Fruit fly (Drosophila melanogaster) whole organism, embryonic: Measurements from ENCODE around the gene rut.
A peak's percentile ranks its signal among the peaks of the same experiment; 100 is the strongest.

Experiments
- Abd-B ChIP-seq: fragments of 200-800 bp; sonication (Bioruptor generic); optimal IDR thresholded peaks from 2 replicates; lab custom pipeline; 2018; ENCODE audit warnings: missing biosample characterization, mild to moderate bottlenecking, missing genetic modification characterization, moderate library complexity
- Aef1 ChIP-seq: fragments of 200-800 bp; sonication (Bioruptor generic); IDR thresholded peaks from 3 replicates; pipeline ENCODE4 v1.3.6; 2022; ENCODE audit warnings: missing biosample characterization, missing genetic modification characterization
- BEAF-32 ChIP-seq: fragments of 200-800 bp; sonication (Bioruptor generic); optimal IDR thresholded peaks from 3 replicates; lab custom pipeline; 2017; ENCODE audit warnings: missing biosample characterization, missing genetic modification characterization, mild to moderate bottlenecking, moderate library complexity, missing genetic modification reagents
- BtbVII ChIP-seq: fragments of 200-800 bp; sonication (Bioruptor generic); optimal IDR thresholded peaks from 3 replicates; lab custom pipeline; 2017; ENCODE audit warnings: missing biosample characterization, mild to moderate bottlenecking, missing genetic modification characterization
- Bteb2 ChIP-seq: fragments of 200-800 bp; sonication (Bioruptor generic); optimal IDR thresholded peaks from 2 replicates; lab custom pipeline; 2016; ENCODE audit warnings: missing biosample characterization, missing genetic modification characterization
- CG10274 ChIP-seq: fragments of 200-800 bp; sonication (Bioruptor generic); optimal IDR thresholded peaks from 3 replicates; lab custom pipeline; 2017; ENCODE audit warnings: missing biosample characterization, mild to moderate bottlenecking, missing genetic modification characterization
- CG11723 ChIP-seq: fragments of 200-800 bp; sonication (Bioruptor generic); optimal IDR thresholded peaks from 2 replicates; lab custom pipeline; 2017; ENCODE audit warnings: missing biosample characterization, mild to moderate bottlenecking, missing genetic modification characterization
- CG12391 ChIP-seq: fragments of 200-800 bp; sonication (Bioruptor generic); optimal IDR thresholded peaks from 3 replicates; lab custom pipeline; 2018; ENCODE audit warnings: missing biosample characterization, mild to moderate bottlenecking, missing genetic modification characterization, moderate library complexity
- CG12659 ChIP-seq: fragments of 200-800 bp; sonication (Bioruptor generic); optimal IDR thresholded peaks from 3 replicates; lab custom pipeline; 2017; ENCODE audit warnings: mild to moderate bottlenecking, missing biosample characterization, missing genetic modification reagents, missing genetic modification characterization
- CG17186 ChIP-seq: fragments of 200-800 bp; sonication (Bioruptor generic); optimal IDR thresholded peaks from 3 replicates; lab custom pipeline; 2017; ENCODE audit warnings: missing biosample characterization, missing genetic modification reagents, missing genetic modification characterization
- CG17385 ChIP-seq: fragments of 200-800 bp; sonication (Bioruptor generic); optimal IDR thresholded peaks from 3 replicates; lab custom pipeline; 2018; ENCODE audit warnings: missing biosample characterization, mild to moderate bottlenecking, missing genetic modification characterization
- CG18619 ChIP-seq: fragments of 200-800 bp; sonication (Bioruptor generic); optimal IDR thresholded peaks from 3 replicates; lab custom pipeline; 2017; ENCODE audit warnings: missing biosample characterization, mild to moderate bottlenecking, missing genetic modification characterization
- CG31224 ChIP-seq: fragments of 200-800 bp; sonication (Bioruptor generic); IDR thresholded peaks from 2 replicates; pipeline ENCODE4 v1.3.6; 2022; ENCODE audit warnings: missing biosample characterization, missing genetic modification characterization
- CG34422 ChIP-seq: fragments of 200-800 bp; sonication (Bioruptor generic); IDR thresholded peaks from 3 replicates; pipeline ENCODE4 v1.3.6; 2022; ENCODE audit warnings: missing biosample characterization, missing genetic modification characterization
- CG42726 ChIP-seq: fragments of 200-800 bp; sonication (Bioruptor generic); IDR thresholded peaks from 2 replicates; pipeline ENCODE4 v1.3.6; 2022; ENCODE audit warnings: missing biosample characterization, missing genetic modification characterization; ENCODE audit not compliant: partially characterized antibody
- CG4424 ChIP-seq: fragments of 200-800 bp; sonication (Bioruptor generic); optimal IDR thresholded peaks from 3 replicates; lab custom pipeline; 2016; ENCODE audit warnings: missing biosample characterization, missing genetic modification characterization
- CG4707 ChIP-seq: fragments of 200-800 bp; sonication (Bioruptor generic); optimal IDR thresholded peaks from 2 replicates; lab custom pipeline; 2018; ENCODE audit warnings: missing biosample characterization, mild to moderate bottlenecking, missing genetic modification characterization, moderate library complexity
- CG4820 ChIP-seq: fragments of 200-800 bp; sonication (Bioruptor generic); optimal IDR thresholded peaks from 3 replicates; lab custom pipeline; 2016; ENCODE audit warnings: missing biosample characterization, missing genetic modification characterization
- CG6683 ChIP-seq: fragments of 200-800 bp; sonication (Bioruptor generic); optimal IDR thresholded peaks from 2 replicates; lab custom pipeline; 2017; ENCODE audit warnings: missing biosample characterization, mild to moderate bottlenecking, missing genetic modification characterization, missing genetic modification reagents
- CG8089 ChIP-seq: fragments of 200-800 bp; sonication (Bioruptor generic); optimal IDR thresholded peaks from 3 replicates; lab custom pipeline; 2016; ENCODE audit warnings: missing biosample characterization, missing genetic modification characterization
- CG8924 ChIP-seq: fragments of 200-800 bp; optimal IDR thresholded peaks from 3 replicates; lab custom pipeline; 2019; ENCODE audit warnings: missing biosample characterization, mild to moderate bottlenecking, missing genetic modification characterization, moderate library complexity
- D19A ChIP-seq: fragments of 200-800 bp; optimal IDR thresholded peaks from 3 replicates; lab custom pipeline; 2019; ENCODE audit warnings: missing biosample characterization, mild to moderate bottlenecking, missing genetic modification characterization, moderate library complexity
- D19B ChIP-seq: fragments of 200-800 bp; sonication (Bioruptor generic); optimal IDR thresholded peaks from 2 replicates; lab custom pipeline; 2017; ENCODE audit warnings: missing biosample characterization, mild to moderate bottlenecking, missing genetic modification characterization
- Eip74EF ChIP-seq, 2 experiments: fragments of 200-800 bp in 1 of 2; fragments of >200 bp in 1 of 2; sonication (Bioruptor generic) in 1 of 2; optimal IDR thresholded peaks; 2 replicates each; lab custom pipeline; 2017 to 2019; ENCODE audit warnings: missing biosample characterization in 2 of 2, missing genetic modification characterization in 2 of 2, mild to moderate bottlenecking in 1 of 2, moderate library complexity in 1 of 2
- Gsc ChIP-seq: fragments of 200-800 bp; sonication (Bioruptor generic); IDR thresholded peaks from 2 replicates; pipeline ENCODE4 v1.3.6; 2022; ENCODE audit warnings: missing biosample characterization, missing genetic modification characterization
- Hmx ChIP-seq: fragments of 200-800 bp; sonication (Bioruptor generic); optimal IDR thresholded peaks from 2 replicates; lab custom pipeline; 2016; ENCODE audit warnings: missing biosample characterization, missing genetic modification characterization
- Hr51 ChIP-seq, 2 experiments: fragments of 200-800 bp; sonication (Bioruptor generic); optimal IDR thresholded peaks; 2 replicates in 1 of 2; 3 replicates in 1 of 2; lab custom pipeline; 2016 to 2018; ENCODE audit warnings: missing biosample characterization in 2 of 2, missing genetic modification characterization in 2 of 2, mild to moderate bottlenecking in 1 of 2, moderate library complexity in 1 of 2
- Sox102F ChIP-seq: fragments of 200-800 bp; sonication (Bioruptor generic); optimal IDR thresholded peaks from 2 replicates; lab custom pipeline; 2018; ENCODE audit warnings: missing biosample characterization, mild to moderate bottlenecking, missing genetic modification characterization, moderate library complexity
- Spps ChIP-seq: fragments of 200-800 bp; sonication (Bioruptor generic); optimal IDR thresholded peaks from 2 replicates; lab custom pipeline; 2018; ENCODE audit warnings: missing biosample characterization, mild to moderate bottlenecking, missing genetic modification characterization
- Taf1 ChIP-seq: fragments of 200-800 bp; sonication (Bioruptor generic); IDR thresholded peaks from 2 replicates; pipeline ENCODE4 v1.3.6; 2022; ENCODE audit warnings: missing biosample characterization, missing genetic modification characterization
- ac ChIP-seq: fragments of 200-800 bp; sonication (Bioruptor generic); optimal IDR thresholded peaks from 3 replicates; lab custom pipeline; 2017; ENCODE audit warnings: missing biosample characterization, mild to moderate bottlenecking, missing genetic modification characterization
- ap ChIP-seq: fragments of 200-800 bp; sonication (Bioruptor generic); IDR thresholded peaks from 2 replicates; pipeline ENCODE4 v1.3.6; 2022; ENCODE audit warnings: missing biosample characterization, missing genetic modification characterization
- ara ChIP-seq: fragments of 200-800 bp; sonication (Bioruptor generic); IDR thresholded peaks from 2 replicates; pipeline ENCODE4 v1.3.6; 2022; ENCODE audit warnings: missing biosample characterization, missing genetic modification characterization
- croc ChIP-seq: fragments of 200-800 bp; sonication (Bioruptor generic); conservative IDR thresholded peaks from 3 replicates; pipeline ENCODE4 v1.3.6; 2022; ENCODE audit warnings: missing biosample characterization, missing genetic modification characterization
- eve ChIP-seq, 2 experiments: fragments of >200 bp; optimal IDR thresholded peaks; 2 replicates each; lab custom pipeline; 2017; ENCODE audit warnings: missing biosample characterization in 2 of 2, missing genetic modification characterization in 2 of 2
- fd64A ChIP-seq: fragments of 200-800 bp; sonication (Bioruptor generic); optimal IDR thresholded peaks from 3 replicates; lab custom pipeline; 2018; ENCODE audit warnings: missing biosample characterization, mild to moderate bottlenecking, missing genetic modification characterization
- gce ChIP-seq: fragments of 200-800 bp; sonication (Bioruptor generic); IDR thresholded peaks from 3 replicates; pipeline ENCODE4 v1.3.6; 2022; ENCODE audit warnings: missing biosample characterization, missing genetic modification characterization
- grau ChIP-seq: fragments of 200-800 bp; optimal IDR thresholded peaks from 3 replicates; lab custom pipeline; 2019; ENCODE audit warnings: missing biosample characterization, mild to moderate bottlenecking, missing genetic modification characterization, moderate library complexity
- gsb-n ChIP-seq: fragments of 200-800 bp; sonication (Bioruptor generic); optimal IDR thresholded peaks from 3 replicates; lab custom pipeline; 2018; ENCODE audit warnings: missing biosample characterization, mild to moderate bottlenecking, missing genetic modification characterization
- hkb ChIP-seq, 2 experiments: fragments of 200-800 bp in 1 of 2; fragments of >200 bp in 1 of 2; sonication (Bioruptor generic) in 1 of 2; IDR thresholded peaks in 1 of 2; optimal IDR thresholded peaks in 1 of 2; 2 replicates each; pipeline versions ENCODE4 v1.3.6 to Lab custom; 2017 to 2022; ENCODE audit warnings: missing biosample characterization in 1 of 2, missing genetic modification characterization in 1 of 2
- kay ChIP-seq: fragments of 200-800 bp; sonication (Bioruptor generic); optimal IDR thresholded peaks from 2 replicates; lab custom pipeline; 2016; ENCODE audit warnings: missing biosample characterization, missing genetic modification characterization
- klu ChIP-seq: fragments of 200-800 bp; sonication (Bioruptor generic); IDR thresholded peaks from 2 replicates; pipeline ENCODE4 v1.3.6; 2022; ENCODE audit warnings: missing biosample characterization, missing genetic modification characterization
- nerfin-2 ChIP-seq: fragments of 200-800 bp; sonication (Bioruptor generic); IDR thresholded peaks from 2 replicates; pipeline ENCODE4 v1.3.6; 2022; ENCODE audit warnings: missing biosample characterization, missing genetic modification characterization; ENCODE audit not compliant: partially characterized antibody
- peb ChIP-seq: fragments of 200-800 bp; sonication (Bioruptor generic); IDR thresholded peaks from 2 replicates; pipeline ENCODE4 v1.3.6; 2022; ENCODE audit warnings: missing biosample characterization, missing genetic modification characterization
- ranshi ChIP-seq: fragments of 200-800 bp; sonication (Bioruptor generic); IDR thresholded peaks from 2 replicates; pipeline ENCODE4 v1.3.6; 2022; ENCODE audit warnings: missing biosample characterization, missing genetic modification characterization
- rib ChIP-seq: fragments of 200-800 bp; sonication (Bioruptor generic); IDR thresholded peaks from 2 replicates; pipeline ENCODE4 v1.3.6; 2022; ENCODE audit warnings: missing biosample characterization, missing genetic modification characterization
- sisA ChIP-seq: fragments of 200-800 bp; sonication (Bioruptor generic); IDR thresholded peaks from 2 replicates; pipeline ENCODE4 v1.3.6; 2022; ENCODE audit warnings: missing biosample characterization, missing genetic modification characterization
- vnd ChIP-seq: fragments of 200-800 bp; sonication (Bioruptor generic); IDR thresholded peaks from 3 replicates; pipeline ENCODE4 v1.3.6; 2022; ENCODE audit warnings: missing biosample characterization, missing genetic modification characterization; ENCODE audit not compliant: partially characterized antibody
- zfh1 ChIP-seq: fragments of 200-800 bp; sonication (Bioruptor generic); IDR thresholded peaks from 3 replicates; pipeline ENCODE4 v1.3.6; 2022; ENCODE audit warnings: missing biosample characterization, missing genetic modification characterization

rut gene

DNA sequence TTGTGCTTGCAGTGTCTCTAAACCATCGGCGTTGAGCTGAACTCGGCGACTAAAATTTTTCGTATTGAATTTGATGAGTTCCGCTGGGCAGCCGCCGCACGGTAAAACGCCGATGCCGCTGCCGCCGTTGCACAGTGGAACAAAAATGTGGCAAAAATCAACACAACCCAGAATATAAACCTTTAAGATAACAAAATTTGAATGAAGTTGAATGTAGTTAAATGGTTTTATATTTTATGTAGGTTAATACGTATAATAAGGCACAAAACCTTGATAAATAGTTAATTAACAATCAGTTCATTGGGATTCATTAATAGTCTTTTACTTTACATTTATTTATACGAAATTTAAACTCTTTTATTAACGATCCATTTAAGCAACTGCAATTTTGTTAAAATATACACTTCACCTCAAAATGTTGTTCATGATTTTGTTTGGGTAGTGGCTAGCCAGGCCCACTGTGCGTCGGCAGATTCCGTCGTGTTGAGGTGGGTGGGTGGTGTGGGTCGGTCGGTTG lies 60.1 kb downstream of the rut start, which contains the start of gene CG15890 (continued):
- peak; percentile 16 for TF ChIP-seq CG10274 (GFP tag; lab: Kevin White, UChicago)
- no peak for TF ChIP-seq D19B
- peak in 1 of 2 experiments; percentile 66 for TF ChIP-seq Eip74EF (GFP tag; optimal IDR thresholded peaks at IDR 0.05; lab: Kevin White, UChicago)
- TF ChIP-seq CG17186 (GFP tag; lab: Kevin White, UChicago) = no peak
- TF ChIP-seq sisA (GFP tag; lab: Robert Waterston, UW) = 0 out of 2 replicates have a peak, but pooled peaks have one; percentile 31
- peak; percentile 57 for TF ChIP-seq CG17385 (GFP tag; lab: Kevin White, UChicago)
- TF ChIP-seq ac (GFP tag; lab: Kevin White, UChicago) = no peak
- TF ChIP-seq CG8089 (GFP tag; lab: Kevin White, UChicago) = no peak
- 0 out of 3 replicates have a peak, but pooled peaks have one; percentile 10 for TF ChIP-seq zfh1 (GFP tag; lab: Robert Waterston, UW)
- peak; percentile 65 for TF ChIP-seq CG4424 (GFP tag; lab: Kevin White, UChicago)
- no peak for TF ChIP-seq Taf1 (GFP tag; lab: Robert Waterston, UW)
- TF ChIP-seq eve (GFP tag; optimal IDR thresholded peaks at IDR 0.05; lab: Kevin White, UChicago) = peak in 1 of 2 experiments; percentile 62
- TF ChIP-seq peb (GFP tag; lab: Robert Waterston, UW) = no peak
- TF ChIP-seq Sox102F (GFP tag; lab: Kevin White, UChicago) = peak; percentile 76
- peak; percentile 70 for TF ChIP-seq CG18619
- no peak for TF ChIP-seq vnd
- TF ChIP-seq ap (GFP tag; lab: Robert Waterston, UW) = no peak
- TF ChIP-seq hkb (optimal IDR thresholded peaks at IDR 0.05; lab: Kevin White, UChicago) = no peak
- peak; percentile 54 for TF ChIP-seq hkb (GFP tag; IDR thresholded peaks at IDR 0.05; lab: Robert Waterston, UW)
- peak; percentile 75 for TF ChIP-seq CG8924 (tag; lab: Kevin White, UChicago)
- TF ChIP-seq Spps (tag; lab: Kevin White, UChicago) = peak; percentile 2
- peak in 1 of 2 experiments; percentile 85 for TF ChIP-seq Hr51 (GFP tag; optimal IDR thresholded peaks at IDR 0.05; lab: Kevin White, UChicago)
- no peak for TF ChIP-seq Gsc (GFP tag; lab: Robert Waterston, UW)
- TF ChIP-seq kay (GFP tag; lab: Kevin White, UChicago) = no peak
- TF ChIP-seq BtbVII = peak; percentile 64
- no peak for TF ChIP-seq rib (GFP tag; lab: Robert Waterston, UW)
- TF ChIP-seq CG6683 (GFP tag; lab: Kevin White, UChicago) = peak; percentile 24
- peak; percentile 54 for TF ChIP-seq gsb-n (tag; lab: Kevin White, UChicago)
- TF ChIP-seq CG4820 = peak; percentile 62
- peak; percentile 60 for TF ChIP-seq D19A (tag; lab: Kevin White, UChicago)
- TF ChIP-seq grau = peak; percentile 72
- TF ChIP-seq Aef1 (GFP tag; lab: Robert Waterston, UW) = no peak
- no peak for TF ChIP-seq Hmx (GFP tag; lab: Kevin White, UChicago)
- TF ChIP-seq fd64A (GFP tag; lab: Kevin White, UChicago) = no peak
- 0 out of 3 replicates have a peak, but pooled peaks have one; percentile 7 for TF ChIP-seq CG34422 (GFP tag; lab: Robert Waterston, UW)
- 0 out of 3 replicates have a peak, but pooled peaks have one; percentile 21 for TF ChIP-seq croc (GFP tag; lab: Robert Waterston, UW)
- peak; percentile 71 for TF ChIP-seq Abd-B (GFP tag; lab: Kevin White, UChicago)
- peak; percentile 8; the same call in 1 of the 2 replicates for TF ChIP-seq ranshi
- TF ChIP-seq CG4707 = peak; percentile 32
- TF ChIP-seq klu (GFP tag; lab: Robert Waterston, UW) = 0 out of 2 replicates have a peak, but pooled peaks have one; percentile 32
- peak; percentile 39 for TF ChIP-seq CG11723 (GFP tag; lab: Kevin White, UChicago)
- peak; percentile 68 for TF ChIP-seq CG12391 (tag; lab: Kevin White, UChicago)
- no peak for TF ChIP-seq nerfin-2 (GFP tag; lab: Robert Waterston, UW)
- TF ChIP-seq CG31224 (GFP tag; lab: Robert Waterston, UW) = no peak
- no peak for TF ChIP-seq CG42726 (GFP tag; lab: Robert Waterston, UW)
- TF ChIP-seq ara (GFP tag; lab: Robert Waterston, UW) = no peak
- TF ChIP-seq Bteb2 (GFP tag; lab: Kevin White, UChicago) = no peak
- TF ChIP-seq gce (GFP tag; lab: Robert Waterston, UW) = 0 out of 3 replicates have a peak, but pooled peaks have one; percentile 7
- TF ChIP-seq BEAF-32 (GFP tag; lab: Kevin White, UChicago) = no peak
- TF ChIP-seq CG12659 (GFP tag; lab: Kevin White, UChicago) = peak; percentile 61
